Fruit fly (Drosophila melanogaster) whole organism, adult: ENCODE data around the gene CG6664.
A peak's percentile ranks its signal among the peaks of the same experiment; 100 is the strongest.

Experiments used
- CG11617 ChIP-seq: fragments of 200-800 bp; sonication (Bioruptor generic); optimal IDR thresholded peaks from 2 replicates; lab custom pipeline; 2017; ENCODE audit warnings: mild to moderate bottlenecking, missing biosample characterization, missing genetic modification reagents, missing genetic modification characterization
- CG12768 ChIP-seq: fragments of 200-800 bp; sonication (Bioruptor generic); optimal IDR thresholded peaks from 2 replicates; lab custom pipeline; 2017; ENCODE audit warnings: missing biosample characterization, missing genetic modification characterization, mild to moderate bottlenecking, moderate library complexity, missing genetic modification reagents
- CG14711 ChIP-seq: fragments of 200-800 bp; sonication (Bioruptor generic); optimal IDR thresholded peaks from 2 replicates; lab custom pipeline; 2018; ENCODE audit warnings: missing biosample characterization, mild to moderate bottlenecking, missing genetic modification characterization, moderate library complexity
- CG5204 ChIP-seq: fragments of 200-800 bp; sonication (Bioruptor generic); optimal IDR thresholded peaks from 2 replicates; lab custom pipeline; 2016; ENCODE audit warnings: missing biosample characterization, missing genetic modification characterization
- Crg-1 ChIP-seq: fragments of 200-800 bp; sonication (Bioruptor generic); optimal IDR thresholded peaks from 2 replicates; lab custom pipeline; 2016; ENCODE audit warnings: missing biosample characterization, missing genetic modification characterization
- Mnt ChIP-seq: fragments of 200-800 bp; sonication (Bioruptor generic); optimal IDR thresholded peaks from 2 replicates; lab custom pipeline; 2016; ENCODE audit warnings: missing biosample characterization, mild to moderate bottlenecking, missing genetic modification characterization
- bab1 ChIP-seq: fragments of 200-800 bp; sonication (Bioruptor generic); optimal IDR thresholded peaks from 3 replicates; lab custom pipeline; 2019; ENCODE audit warnings: missing biosample characterization, mild to moderate bottlenecking, missing genetic modification characterization, moderate library complexity
- cic ChIP-seq: fragments of 200-800 bp; sonication (Bioruptor generic); optimal IDR thresholded peaks from 2 replicates; lab custom pipeline; 2017; ENCODE audit warnings: missing biosample characterization, mild to moderate bottlenecking, missing genetic modification characterization, moderate library complexity
- cnc ChIP-seq, 2 experiments: fragments of >200 bp; optimal IDR thresholded peaks; 2 replicates each; lab custom pipeline; 2017
- kay ChIP-seq: fragments of 200-800 bp; sonication (Bioruptor generic); peaks from one replicate; lab custom pipeline; 2016; ENCODE audit warnings: missing biosample characterization, missing genetic modification characterization, borderline replicate concordance
- ovo ChIP-seq: fragments of 200-800 bp; sonication (Bioruptor generic); optimal IDR thresholded peaks from 2 replicates; lab custom pipeline; 2016; ENCODE audit warnings: missing biosample characterization, missing genetic modification characterization
- pad ChIP-seq: fragments of 200-800 bp; sonication (Bioruptor generic); optimal IDR thresholded peaks from 3 replicates; lab custom pipeline; 2017; ENCODE audit warnings: missing biosample characterization, missing genetic modification characterization, mild to moderate bottlenecking, moderate library complexity, missing genetic modification reagents
- tj ChIP-seq: fragments of 200-800 bp; sonication (Bioruptor generic); optimal IDR thresholded peaks from 3 replicates; lab custom pipeline; 2017; ENCODE audit warnings: missing biosample characterization, mild to moderate bottlenecking, missing genetic modification characterization, moderate library complexity
- toe ChIP-seq: fragments of 200-800 bp; sonication (Bioruptor generic); optimal IDR thresholded peaks from 2 replicates; lab custom pipeline; 2016; ENCODE audit warnings: missing biosample characterization, missing genetic modification characterization

DNA sequence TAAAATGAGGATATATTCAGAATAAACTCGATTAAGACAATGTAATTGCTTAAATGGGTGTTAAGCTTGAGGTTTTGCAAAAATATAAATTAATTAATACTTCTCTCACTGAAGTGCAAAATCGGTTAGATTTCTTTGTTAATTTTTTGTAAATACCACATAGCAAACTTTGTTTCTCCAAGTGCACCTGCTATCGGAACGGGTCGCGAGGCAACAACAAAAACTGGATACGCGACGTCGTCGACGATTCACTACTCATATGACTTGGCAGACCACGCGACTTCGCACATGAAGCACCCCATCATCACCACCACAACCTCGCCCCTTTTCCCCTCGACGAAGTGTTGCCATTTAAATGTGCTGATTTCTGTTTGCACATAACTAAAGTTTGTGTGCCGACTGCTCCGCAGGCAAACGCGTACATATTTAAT is 8.9 kb downstream of the CG6664 start:
- TF ChIP-seq bab1 (peak; percentile 18), CG14711 (tag; lab: Kevin White, UChicago) (no peak), Crg-1 (no peak), CG12768 (peak; percentile 63), cic (peak; percentile 92), tj (GFP tag; lab: Kevin White, UChicago) (peak; percentile 75), Mnt (peak; percentile 82), CG5204 (no peak), kay (GFP tag; lab: Kevin White, UChicago) (peak; percentile 94), ovo (GFP tag; lab: Kevin White, UChicago) (peak; percentile 54), toe (GFP tag; lab: Kevin White, UChicago) (no peak), pad (GFP tag; lab: Kevin White, UChicago) (peak; percentile 16), CG11617 (peak; percentile 7), cnc (optimal IDR thresholded peaks at IDR 0.05; lab: Kevin White, UChicago) (no peak)
